Fruit fly (Drosophila melanogaster): ENCODE data around the gene Sfp24Bb.

The Sfp24Bb gene

DNA sequence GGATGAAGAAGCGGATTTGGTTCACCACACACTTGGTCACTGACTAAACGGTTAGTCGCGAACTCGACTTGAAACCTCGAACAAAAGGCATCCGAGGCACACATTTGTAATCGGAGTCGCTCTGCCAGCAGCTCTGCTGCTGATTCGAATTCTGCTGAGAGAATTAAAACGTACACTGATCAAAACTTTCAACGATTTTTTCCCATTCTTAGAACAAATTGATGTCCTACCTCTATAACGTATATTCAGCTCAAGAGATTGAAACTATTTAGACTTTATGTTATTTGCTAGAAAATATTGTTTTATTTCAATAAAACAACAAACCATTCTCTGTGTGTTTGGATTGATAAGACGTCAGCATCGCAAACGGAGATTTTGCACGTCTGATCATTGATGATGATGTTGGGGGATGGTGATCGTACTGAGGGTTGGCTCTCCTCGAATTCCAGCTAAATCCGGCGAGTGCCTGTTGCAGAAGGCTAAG lies 35.9 kb upstream of the Sfp24Bb start, which contains the start of gene CG31778:
Gene CG31778 (minus strand): TSS at position 51 of the 484 bp plus-strand sequence.
- TF ChIP-seq dimm (GFP tag; IDR thresholded peaks at IDR 0.05) (no peak), inv (GFP tag; IDR thresholded peaks at IDR 0.05; ENCODE audit: partially characterized antibody) (no peak), zen2 (GFP tag; IDR thresholded peaks at IDR 0.05; ENCODE audit: partially characterized antibody) (no peak), CG4820 (GFP tag; optimal IDR thresholded peaks at IDR 0.05) (no peak), Atf6 (GFP tag; IDR thresholded peaks at IDR 0.05) (peak; percentile 44; the same call in 1 of the 2 replicates), CG4328 (GFP tag; optimal IDR thresholded peaks at IDR 0.05) (no peak), danr (GFP tag; IDR thresholded peaks at IDR 0.05) (peak; percentile 22; the same call in 1 of the 2 replicates), CG10366 (GFP tag; IDR thresholded peaks at IDR 0.05) (no peak), row (GFP tag; IDR thresholded peaks at IDR 0.05) (peak; percentile 59), CG7987 (GFP tag; optimal IDR thresholded peaks at IDR 0.05) (no peak), CG9797 (GFP tag; optimal IDR thresholded peaks at IDR 0.05) (no peak), NC2α (GFP tag; optimal IDR thresholded peaks at IDR 0.05) (no peak), Sry-β (GFP tag; optimal IDR thresholded peaks at IDR 0.05) (no peak), CG15011 (GFP tag; optimal IDR thresholded peaks at IDR 0.05) (no peak), lilli (GFP tag; optimal IDR thresholded peaks at IDR 0.05) (peak; percentile 10), CG15269 (tag; optimal IDR thresholded peaks at IDR 0.05) (peak; percentile 2), chn (GFP tag; optimal IDR thresholded peaks at IDR 0.05) (no peak), NK7.1 (GFP tag; optimal IDR thresholded peaks at IDR 0.05) (no peak), PHDP (tag; optimal IDR thresholded peaks at IDR 0.05) (peak; percentile 25), Fer1 (GFP tag; optimal IDR thresholded peaks at IDR 0.05) (peak; percentile 22), slbo (GFP tag; IDR thresholded peaks at IDR 0.05) (peak; percentile 30; the same call in 1 of the 2 replicates), Adf1 (GFP tag; IDR thresholded peaks at IDR 0.05) (peak; percentile 47; the same call in 1 of the 2 replicates), CG12744 (GFP tag; optimal IDR thresholded peaks at IDR 0.05) (no peak), Hr51 (GFP tag; optimal IDR thresholded peaks at IDR 0.05) (peak in 1 of 2 experiments; percentile 4), Dip3 (GFP tag; optimal IDR thresholded peaks at IDR 0.05) (peak; percentile 9), fd96Cb (tag; optimal IDR thresholded peaks at IDR 0.05) (no peak), CG1603 (tag; optimal IDR thresholded peaks at IDR 0.05) (no peak), CG11456 (GFP tag; IDR thresholded peaks at IDR 0.05) (no peak), CG34376 (GFP tag; optimal IDR thresholded peaks at IDR 0.05) (peak; percentile 55), CG4707 (GFP tag; optimal IDR thresholded peaks at IDR 0.05) (no peak), CG2120 (GFP tag; optimal IDR thresholded peaks at IDR 0.05) (peak; percentile 56), trh (GFP tag; optimal IDR thresholded peaks at IDR 0.05) (no peak), Hmr (GFP tag; optimal IDR thresholded peaks at IDR 0.05) (peak; percentile 12), CG12769 (tag; optimal IDR thresholded peaks at IDR 0.05) (peak; percentile 35), CG9876 (GFP tag; optimal IDR thresholded peaks at IDR 0.05) (no peak), CG2678 (tag; optimal IDR thresholded peaks at IDR 0.05) (peak; percentile 41), HLHmδ (GFP tag; optimal IDR thresholded peaks at IDR 0.05) (no peak), cwo (GFP tag; optimal IDR thresholded peaks at IDR 0.05) (peak; percentile 25), dpn (GFP tag; optimal IDR thresholded peaks at IDR 0.05) (no peak), CG4424 (GFP tag; optimal IDR thresholded peaks at IDR 0.05) (no peak), CG10209 (GFP tag; optimal IDR thresholded peaks at IDR 0.05) (no peak), sug (tag; optimal IDR thresholded peaks at IDR 0.05) (peak; percentile 20), prd (optimal IDR thresholded peaks at IDR 0.05) (no peak), prd (GFP tag; IDR thresholded peaks at IDR 0.05) (0 out of 3 replicates have a peak, but pooled peaks have one; percentile 11), Meics (GFP tag; optimal IDR thresholded peaks at IDR 0.05) (peak; percentile 12), lab (GFP tag; optimal IDR thresholded peaks at IDR 0.05) (peak; percentile 26), CG8281 (tag; optimal IDR thresholded peaks at IDR 0.05) (no peak), otp (GFP tag; IDR thresholded peaks at IDR 0.05) (no peak), Gug (GFP tag; IDR thresholded peaks at IDR 0.05) (no peak), sob (GFP tag; IDR thresholded peaks at IDR 0.05) (0 out of 2 replicates have a peak, but pooled peaks have one; percentile 15)

Data from whole organism, embryonic.